Fruit fly (Drosophila melanogaster) whole organism, prepupa: ENCODE measurements around the gene IntS9.

Experiments
- CG10631 ChIP-seq: fragments of 200-800 bp; sonication (Bioruptor generic); optimal IDR thresholded peaks from 2 replicates; lab custom pipeline; 2016; ENCODE audit warnings: missing biosample characterization, missing genetic modification characterization
- CG10669 ChIP-seq: fragments of 200-800 bp; sonication (Bioruptor generic); optimal IDR thresholded peaks from 3 replicates; lab custom pipeline; 2018; ENCODE audit warnings: missing biosample characterization, mild to moderate bottlenecking, missing genetic modification characterization, moderate library complexity
- CG11294 ChIP-seq: fragments of 200-800 bp; sonication (Bioruptor generic); IDR thresholded peaks from 2 replicates; pipeline ENCODE4 v1.3.6; 2022; ENCODE audit warnings: missing biosample characterization, missing genetic modification characterization
- CG11762 ChIP-seq: fragments of 200-800 bp; sonication (Bioruptor generic); optimal IDR thresholded peaks from 3 replicates; lab custom pipeline; 2016; ENCODE audit warnings: missing biosample characterization, missing genetic modification characterization; ENCODE audit not compliant: insufficient read depth
- CG11902 ChIP-seq: fragments of 200-800 bp; sonication (Bioruptor generic); optimal IDR thresholded peaks from 3 replicates; lab custom pipeline; 2016; ENCODE audit warnings: missing biosample characterization, missing genetic modification characterization
- CG1621 ChIP-seq: fragments of 200-800 bp; sonication (Bioruptor generic); optimal IDR thresholded peaks from 3 replicates; lab custom pipeline; 2018; ENCODE audit warnings: missing biosample characterization, mild to moderate bottlenecking, missing genetic modification characterization
- CG16779 ChIP-seq: fragments of 200-800 bp; sonication (Bioruptor generic); optimal IDR thresholded peaks from 3 replicates; lab custom pipeline; 2017; ENCODE audit warnings: missing biosample characterization, mild to moderate bottlenecking, missing genetic modification characterization
- CG3032 ChIP-seq: fragments of 200-800 bp; optimal IDR thresholded peaks from 2 replicates; lab custom pipeline; 2019; ENCODE audit warnings: missing biosample characterization, mild to moderate bottlenecking, missing genetic modification characterization, moderate library complexity
- CG31627 ChIP-seq: fragments of 200-800 bp; sonication (Bioruptor generic); optimal IDR thresholded peaks from 3 replicates; lab custom pipeline; 2016; ENCODE audit warnings: missing biosample characterization, missing genetic modification characterization
- CG32006 ChIP-seq: fragments of 200-800 bp; sonication (Bioruptor generic); optimal IDR thresholded peaks from 3 replicates; lab custom pipeline; 2017; ENCODE audit warnings: missing biosample characterization, mild to moderate bottlenecking, missing genetic modification characterization
- CG34406 ChIP-seq: fragments of 200-800 bp; sonication (Bioruptor generic); optimal IDR thresholded peaks from 3 replicates; lab custom pipeline; 2016; ENCODE audit warnings: missing biosample characterization, missing genetic modification characterization
- CG4318 ChIP-seq: fragments of 200-800 bp; sonication (Bioruptor generic); optimal IDR thresholded peaks from 3 replicates; lab custom pipeline; 2017; ENCODE audit warnings: missing biosample characterization, mild to moderate bottlenecking, missing genetic modification characterization
- CG6163 ChIP-seq: fragments of 200-800 bp; sonication (Bioruptor generic); IDR thresholded peaks from 3 replicates; pipeline ENCODE4 v1.3.6; 2022; ENCODE audit warnings: missing biosample characterization, missing genetic modification characterization
- CG6276 ChIP-seq: fragments of 200-800 bp; sonication (Bioruptor generic); optimal IDR thresholded peaks from 2 replicates; lab custom pipeline; 2017; ENCODE audit warnings: missing biosample characterization, mild to moderate bottlenecking, missing genetic modification characterization
- CG6792 ChIP-seq: fragments of 200-800 bp; sonication (Bioruptor generic); optimal IDR thresholded peaks from 3 replicates; lab custom pipeline; 2016; ENCODE audit warnings: missing biosample characterization, missing genetic modification characterization
- CG6808 ChIP-seq: fragments of 200-800 bp; sonication (Bioruptor generic); optimal IDR thresholded peaks from 3 replicates; lab custom pipeline; 2017; ENCODE audit warnings: missing biosample characterization, missing genetic modification characterization, mild to moderate bottlenecking, moderate library complexity, missing genetic modification reagents
- CG6854 ChIP-seq: fragments of 200-800 bp; sonication (Bioruptor generic); optimal IDR thresholded peaks from 2 replicates; lab custom pipeline; 2017; ENCODE audit warnings: missing biosample characterization, mild to moderate bottlenecking, missing genetic modification characterization
- CG8119 ChIP-seq: fragments of 200-800 bp; sonication (Bioruptor generic); IDR thresholded peaks from 3 replicates; pipeline ENCODE4 v1.3.6; 2022; ENCODE audit warnings: missing biosample characterization, missing genetic modification characterization
- CG8319 ChIP-seq: fragments of 200-800 bp; sonication (Bioruptor generic); optimal IDR thresholded peaks from 3 replicates; lab custom pipeline; 2016; ENCODE audit warnings: missing biosample characterization, missing genetic modification characterization
- CG8632 ChIP-seq: fragments of 200-800 bp; sonication (Bioruptor generic); optimal IDR thresholded peaks from 3 replicates; lab custom pipeline; 2016; ENCODE audit warnings: missing biosample characterization, missing genetic modification characterization
- CG9139 ChIP-seq: fragments of 200-800 bp; sonication (Bioruptor generic); optimal IDR thresholded peaks from 3 replicates; lab custom pipeline; 2017; ENCODE audit warnings: missing biosample characterization, mild to moderate bottlenecking, missing genetic modification characterization
- Eip78C ChIP-seq: fragments of 200-800 bp; sonication (Bioruptor generic); peaks from one replicate; lab custom pipeline; 2016; ENCODE audit warnings: missing biosample characterization, missing genetic modification characterization
- Ets21C ChIP-seq: fragments of 200-800 bp; sonication (Bioruptor generic); optimal IDR thresholded peaks from 3 replicates; lab custom pipeline; 2016; ENCODE audit warnings: missing biosample characterization, missing genetic modification characterization
- Ets96B ChIP-seq: fragments of 200-800 bp; optimal IDR thresholded peaks from 2 replicates; lab custom pipeline; 2019; ENCODE audit warnings: missing biosample characterization, mild to moderate bottlenecking, missing genetic modification characterization, moderate library complexity
- Gug ChIP-seq: fragments of 200-800 bp; sonication (Bioruptor generic); IDR thresholded peaks from 2 replicates; pipeline ENCODE4 v1.3.6; 2022; ENCODE audit warnings: missing biosample characterization, missing genetic modification characterization
- Hr38 ChIP-seq: sonication (Bioruptor generic); optimal IDR thresholded peaks from 2 replicates; lab custom pipeline; 2016; ENCODE audit warnings: missing biosample characterization, missing genetic modification characterization
- Hr4 ChIP-seq: fragments of 200-800 bp; sonication (Bioruptor generic); optimal IDR thresholded peaks from 3 replicates; lab custom pipeline; 2016; ENCODE audit warnings: missing biosample characterization, missing genetic modification characterization
- Lpt ChIP-seq: fragments of 200-800 bp; sonication (Bioruptor generic); optimal IDR thresholded peaks from 3 replicates; lab custom pipeline; 2016; ENCODE audit warnings: missing biosample characterization, missing genetic modification characterization
- Met ChIP-seq: fragments of 200-800 bp; sonication (Bioruptor generic); optimal IDR thresholded peaks from 3 replicates; lab custom pipeline; 2016; ENCODE audit warnings: missing biosample characterization, missing genetic modification characterization
- OdsH ChIP-seq: fragments of 200-800 bp; sonication (Bioruptor generic); optimal IDR thresholded peaks from 3 replicates; lab custom pipeline; 2016; ENCODE audit warnings: missing biosample characterization, missing genetic modification characterization
- Smox ChIP-seq: fragments of 200-800 bp; sonication (Bioruptor generic); optimal IDR thresholded peaks from 3 replicates; lab custom pipeline; 2016; ENCODE audit warnings: missing biosample characterization, missing genetic modification characterization
- Sox102F ChIP-seq: fragments of 200-800 bp; sonication (Bioruptor generic); optimal IDR thresholded peaks from 2 replicates; lab custom pipeline; 2016; ENCODE audit warnings: missing biosample characterization, mild to moderate bottlenecking, missing genetic modification characterization
- Sox14 ChIP-seq: fragments of 200-800 bp; sonication (Bioruptor generic); optimal IDR thresholded peaks from 3 replicates; lab custom pipeline; 2016; ENCODE audit warnings: missing biosample characterization, missing genetic modification characterization
- Sox15 ChIP-seq: fragments of 200-800 bp; sonication (Bioruptor generic); optimal IDR thresholded peaks from 3 replicates; lab custom pipeline; 2016; ENCODE audit warnings: missing biosample characterization, missing genetic modification characterization
- achi ChIP-seq: fragments of 200-800 bp; sonication (Bioruptor generic); optimal IDR thresholded peaks from 3 replicates; lab custom pipeline; 2016; ENCODE audit warnings: missing biosample characterization, missing genetic modification characterization
- acj6 ChIP-seq: fragments of 200-800 bp; sonication (Bioruptor generic); optimal IDR thresholded peaks from 3 replicates; lab custom pipeline; 2016; ENCODE audit warnings: missing biosample characterization, missing genetic modification characterization
- cyc ChIP-seq: fragments of 200-800 bp; sonication (Bioruptor generic); optimal IDR thresholded peaks from 3 replicates; lab custom pipeline; 2016; ENCODE audit warnings: missing biosample characterization, missing genetic modification characterization
- dac ChIP-seq: fragments of 200-800 bp; sonication (Bioruptor generic); optimal IDR thresholded peaks from 2 replicates; lab custom pipeline; 2017; ENCODE audit warnings: missing biosample characterization, mild to moderate bottlenecking, missing genetic modification characterization
- dsx ChIP-seq: fragments of 200-800 bp; optimal IDR thresholded peaks from 3 replicates; lab custom pipeline; 2019; ENCODE audit warnings: missing biosample characterization, mild to moderate bottlenecking, missing genetic modification characterization, moderate library complexity; ENCODE audit not compliant: poor library complexity, severe bottlenecking
- eg ChIP-seq: fragments of 200-800 bp; sonication (Bioruptor generic); IDR thresholded peaks from 3 replicates; pipeline ENCODE4 v1.3.6; 2022; ENCODE audit warnings: missing biosample characterization, missing genetic modification characterization
- esn ChIP-seq: fragments of 200-800 bp; sonication (Bioruptor generic); optimal IDR thresholded peaks from 2 replicates; lab custom pipeline; 2016; ENCODE audit warnings: missing biosample characterization, mild to moderate bottlenecking, missing genetic modification characterization, moderate library complexity
- fd59A ChIP-seq: fragments of 200-800 bp; sonication (Bioruptor generic); optimal IDR thresholded peaks from 2 replicates; lab custom pipeline; 2017; ENCODE audit warnings: missing biosample characterization, mild to moderate bottlenecking, missing genetic modification characterization, missing genetic modification reagents
- fd85E ChIP-seq: fragments of 200-800 bp; sonication (Bioruptor generic); optimal IDR thresholded peaks from 3 replicates; lab custom pipeline; 2016; ENCODE audit warnings: missing biosample characterization, missing genetic modification characterization
- fkh ChIP-seq: fragments of 200-800 bp; sonication (Bioruptor generic); optimal IDR thresholded peaks from 3 replicates; lab custom pipeline; 2017; ENCODE audit warnings: missing biosample characterization, mild to moderate bottlenecking, missing genetic modification characterization, moderate library complexity
- lz ChIP-seq: fragments of 200-800 bp; sonication (Bioruptor generic); optimal IDR thresholded peaks from 3 replicates; lab custom pipeline; 2016; ENCODE audit warnings: missing biosample characterization, missing genetic modification characterization
- net ChIP-seq: fragments of 200-800 bp; sonication (Bioruptor generic); optimal IDR thresholded peaks from 3 replicates; lab custom pipeline; 2016; ENCODE audit warnings: missing biosample characterization, missing genetic modification characterization
- pdm3 ChIP-seq: fragments of 200-800 bp; sonication (Bioruptor generic); optimal IDR thresholded peaks from 3 replicates; lab custom pipeline; 2016; ENCODE audit warnings: missing biosample characterization, missing genetic modification characterization
- salr ChIP-seq, 2 experiments: fragments of 200-800 bp; sonication (Bioruptor generic); optimal IDR thresholded peaks; 3 replicates each; lab custom pipeline; 2016 to 2018; ENCODE audit warnings: missing biosample characterization in 2 of 2, missing genetic modification characterization in 2 of 2, mild to moderate bottlenecking in 1 of 2
- spab ChIP-seq: fragments of 200-800 bp; sonication (Bioruptor generic); optimal IDR thresholded peaks from 2 replicates; lab custom pipeline; 2017; ENCODE audit warnings: missing biosample characterization, mild to moderate bottlenecking, missing genetic modification characterization, missing genetic modification reagents
- ss ChIP-seq, 2 experiments: fragments of 200-800 bp; sonication (Bioruptor generic); optimal IDR thresholded peaks; 2 replicates in 1 of 2; 3 replicates in 1 of 2; lab custom pipeline; 2017 to 2018; ENCODE audit warnings: mild to moderate bottlenecking in 2 of 2, missing biosample characterization in 2 of 2, missing genetic modification characterization in 2 of 2, moderate library complexity in 1 of 2
- topi ChIP-seq: fragments of 200-800 bp; sonication (Bioruptor generic); optimal IDR thresholded peaks from 3 replicates; lab custom pipeline; 2016; ENCODE audit warnings: missing biosample characterization, missing genetic modification characterization

IntS9 gene

DNA sequence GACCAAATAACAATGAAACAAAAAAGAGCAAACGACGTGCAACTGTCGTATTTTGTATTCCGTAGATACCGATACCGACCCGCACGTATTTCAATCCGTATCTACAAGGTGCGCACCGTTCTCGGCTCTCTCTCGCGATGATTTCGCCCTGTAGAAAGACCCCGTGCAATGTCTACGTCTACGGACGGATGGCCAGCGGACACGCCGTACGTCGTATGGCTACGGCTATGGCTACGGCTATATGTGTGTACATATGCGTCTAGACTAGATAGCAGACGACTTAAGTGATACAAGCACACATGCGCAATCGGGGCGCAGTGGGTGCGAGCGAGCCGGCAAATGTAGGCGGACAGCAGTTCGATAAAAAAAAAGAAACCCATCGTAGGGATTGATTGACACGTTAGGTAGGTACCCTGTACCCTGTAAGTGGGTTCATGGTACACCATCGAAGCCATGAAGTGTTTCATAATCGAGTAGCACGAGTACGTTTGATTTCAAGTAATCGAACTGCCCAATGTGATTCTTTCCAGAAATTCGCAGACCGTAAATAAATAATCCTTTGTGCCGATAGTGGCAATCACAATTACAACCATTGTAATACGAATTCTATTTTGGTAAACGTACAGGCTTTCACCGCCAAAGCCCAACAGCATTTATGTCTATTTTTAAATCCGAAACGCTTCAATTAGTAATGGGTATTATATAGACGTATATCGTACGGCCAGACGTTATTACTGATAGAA, 44.2 kb upstream of the IntS9 start:
- no peak for TF ChIP-seq Sox15 (GFP tag; lab: Kevin White, UChicago)
- TF ChIP-seq CG6854 (GFP tag; lab: Kevin White, UChicago): no peak
- TF ChIP-seq salr (GFP tag; optimal IDR thresholded peaks at IDR 0.05; lab: Kevin White, UChicago): peak in 1 of 2 experiments; percentile 16
- TF ChIP-seq fd85E (GFP tag; lab: Kevin White, UChicago): no peak
- TF ChIP-seq ss (GFP tag; optimal IDR thresholded peaks at IDR 0.05; lab: Kevin White, UChicago): peak; percentile 1 to 15
- peak; percentile 56 for TF ChIP-seq CG1621 (tag; lab: Kevin White, UChicago)
- peak; percentile 17 for TF ChIP-seq CG6792
- TF ChIP-seq Lpt: no peak
- TF ChIP-seq CG8632 (GFP tag; lab: Kevin White, UChicago): no peak
- no peak for TF ChIP-seq Smox (GFP tag; lab: Kevin White, UChicago)
- TF ChIP-seq eg (GFP tag; lab: Robert Waterston, UW): 0 out of 3 replicates have a peak, but pooled peaks have one; percentile 39
- TF ChIP-seq CG11294 (GFP tag; lab: Robert Waterston, UW): peak; percentile 5; the same call in 1 of the 2 replicates
- TF ChIP-seq Hr38 (GFP tag; lab: Kevin White, UChicago): no peak
- TF ChIP-seq CG16779 (tag; lab: Kevin White, UChicago): no peak
- TF ChIP-seq Ets96B (tag; lab: Kevin White, UChicago): peak; percentile 22
- TF ChIP-seq pdm3 (GFP tag; lab: Kevin White, UChicago): peak; percentile 47
- no peak for TF ChIP-seq CG8119 (GFP tag; lab: Robert Waterston, UW)
- peak; percentile 24 for TF ChIP-seq CG10669 (GFP tag; lab: Kevin White, UChicago)
- TF ChIP-seq net: peak; percentile 32
- TF ChIP-seq CG6163 (GFP tag; lab: Robert Waterston, UW): no peak
- TF ChIP-seq Ets21C (GFP tag; lab: Kevin White, UChicago): peak; percentile 14
- peak; percentile 25 for TF ChIP-seq CG8319 (GFP tag; lab: Kevin White, UChicago)
- no peak for TF ChIP-seq Sox102F
- TF ChIP-seq topi (GFP tag; lab: Kevin White, UChicago): no peak
- TF ChIP-seq dac (GFP tag; lab: Kevin White, UChicago): no peak
- no peak for TF ChIP-seq cyc (GFP tag; lab: Kevin White, UChicago)
- peak; percentile 52 for TF ChIP-seq CG32006 (GFP tag; lab: Kevin White, UChicago)
- TF ChIP-seq CG34406 (GFP tag; lab: Kevin White, UChicago): peak; percentile 24
- peak; percentile 37 for TF ChIP-seq CG11762 (GFP tag; lab: Kevin White, UChicago)
- peak; percentile 24 for TF ChIP-seq CG10631 (GFP tag; lab: Kevin White, UChicago)
- peak; percentile 8 for TF ChIP-seq achi (GFP tag; lab: Kevin White, UChicago)
- TF ChIP-seq CG11902: peak; percentile 31
- no peak for TF ChIP-seq CG9139 (GFP tag; lab: Kevin White, UChicago)
- peak; percentile 34 for TF ChIP-seq acj6 (GFP tag; lab: Kevin White, UChicago)
- TF ChIP-seq CG6276 (GFP tag; lab: Kevin White, UChicago): no peak
- TF ChIP-seq esn: peak; percentile 23
- TF ChIP-seq CG4318 (GFP tag; lab: Kevin White, UChicago): peak; percentile 1
- peak; percentile 45 for TF ChIP-seq Hr4
- TF ChIP-seq CG31627 (GFP tag; lab: Kevin White, UChicago): no peak
- peak; percentile 23 for TF ChIP-seq Sox14 (GFP tag; lab: Kevin White, UChicago)
- no peak for TF ChIP-seq spab (GFP tag; lab: Kevin White, UChicago)
- peak; percentile 83 for TF ChIP-seq Eip78C (GFP tag; lab: Kevin White, UChicago)
- TF ChIP-seq fkh (GFP tag; lab: Kevin White, UChicago): peak; percentile 46
- TF ChIP-seq fd59A (GFP tag; lab: Kevin White, UChicago): peak; percentile 30
- TF ChIP-seq Gug (GFP tag; lab: Robert Waterston, UW): no peak
- TF ChIP-seq lz (GFP tag; lab: Kevin White, UChicago): peak; percentile 43
- TF ChIP-seq CG6808: peak; percentile 43
- TF ChIP-seq CG3032 (tag; lab: Kevin White, UChicago): peak; percentile 0
- TF ChIP-seq Met: peak; percentile 27
- peak; percentile 24 for TF ChIP-seq OdsH (GFP tag; lab: Kevin White, UChicago)
- TF ChIP-seq dsx: no peak
